Worm (Caenorhabditis elegans) whole organism, L2 larva: ENCODE measurements around the gene B0361.3.
A peak's percentile ranks its signal among the peaks of the same experiment; 100 is the strongest.

Experiments
- ama-1 ChIP-seq: fragments of 150-350 bp; optimal IDR thresholded peaks from 2 replicates; lab custom pipeline; 2018; ENCODE audit warnings: inconsistent platforms
- dmd-4 ChIP-seq: sonication (generic microtip); optimal IDR thresholded peaks from 2 replicates; lab custom pipeline; 2017; ENCODE audit warnings: missing biosample characterization, missing genetic modification characterization
- egl-27 ChIP-seq: sonication (generic microtip); optimal IDR thresholded peaks from 3 replicates; lab custom pipeline; 2017; ENCODE audit warnings: missing biosample characterization, missing genetic modification reagents, missing genetic modification characterization
- lsy-2 ChIP-seq, 2 experiments: fragments of 150-350 bp in 1 of 2; sonication (generic microtip) in 1 of 2; optimal IDR thresholded peaks; 2 replicates each; lab custom pipeline; 2014 to 2017; ENCODE audit warnings: missing biosample characterization in 2 of 2, missing genetic modification characterization in 2 of 2
- mbf-1 ChIP-seq: sonication (generic microtip); optimal IDR thresholded peaks from 2 replicates; lab custom pipeline; 2017; ENCODE audit warnings: missing biosample characterization, missing genetic modification characterization
- nhr-237 ChIP-seq: fragments of 150-350 bp; optimal IDR thresholded peaks from 2 replicates; lab custom pipeline; 2014; ENCODE audit warnings: missing biosample characterization, missing genetic modification characterization
- nhr-6 ChIP-seq: fragments of 150-350 bp; optimal IDR thresholded peaks from 2 replicates; lab custom pipeline; 2014; ENCODE audit warnings: missing biosample characterization, missing genetic modification characterization
- skn-1 ChIP-seq: sonication (generic microtip); optimal IDR thresholded peaks from 2 replicates; lab custom pipeline; 2017; ENCODE audit warnings: missing biosample characterization, missing genetic modification characterization
- snpc-4 ChIP-seq: fragments of 150-350 bp; optimal IDR thresholded peaks from 2 replicates; lab custom pipeline; 2014; ENCODE audit warnings: missing biosample characterization, missing genetic modification characterization
- unc-39 ChIP-seq: fragments of 150-350 bp; optimal IDR thresholded peaks from 2 replicates; lab custom pipeline; 2014; ENCODE audit warnings: missing biosample characterization, missing genetic modification characterization
- unc-62 ChIP-seq: fragments of 150-350 bp; optimal IDR thresholded peaks from 2 replicates; lab custom pipeline; 2014; ENCODE audit warnings: missing biosample characterization, missing genetic modification reagents, missing genetic modification characterization

ce11 chrIII:7278491-7278890 lies 2.8 kb upstream of the B0361.3 start:
- peak; percentile 99 for TF ChIP-seq snpc-4 (tag; lab: Kevin White, UChicago)
- no peak for TF ChIP-seq skn-1 (tag; lab: Kevin White, UChicago)
- TF ChIP-seq nhr-237 (tag; lab: Kevin White, UChicago), result no peak
- TF ChIP-seq ama-1, result no peak
- no peak for TF ChIP-seq mbf-1
- no peak for TF ChIP-seq unc-39 (tag; lab: Kevin White, UChicago)
- TF ChIP-seq nhr-6 (tag; lab: Kevin White, UChicago), result peak; percentile 16
- no peak for TF ChIP-seq egl-27 (tag; lab: Kevin White, UChicago)
- TF ChIP-seq dmd-4, result peak; percentile 44
- no peak for TF ChIP-seq unc-62 (GFP tag; lab: Kevin White, UChicago)
- peak; percentile 67 to 69 for TF ChIP-seq lsy-2 (tag; optimal IDR thresholded peaks at IDR 0.05; lab: Kevin White, UChicago)
